Worm (Caenorhabditis elegans) whole organism, L1 larva: ENCODE measurements around the gene osta-3.

Experiments
- Y116A8C.19 ChIP-seq: sonication (generic microtip); optimal IDR thresholded peaks from 2 replicates; lab custom pipeline; 2016; ENCODE audit warnings: missing compliant biosample characterization, missing genetic modification characterization, borderline replicate concordance
- ces-1 ChIP-seq: fragments of 150-350 bp; optimal IDR thresholded peaks from 2 replicates; lab custom pipeline; 2014; ENCODE audit warnings: missing biosample characterization, missing genetic modification reagents, missing genetic modification characterization
- dpl-1 ChIP-seq, 3 experiments: fragments of 150-350 bp in 2 of 3; sonication (generic microtip) in 1 of 3; optimal IDR thresholded peaks; 2 replicates each; lab custom pipeline; 2014 to 2017; ENCODE audit warnings: missing biosample characterization in 3 of 3, missing genetic modification characterization in 3 of 3, missing genetic modification reagents in 3 of 3
- egl-27 ChIP-seq, 2 experiments: fragments of 150-350 bp in 1 of 2; sonication (generic microtip); optimal IDR thresholded peaks; 3 replicates each; lab custom pipeline; 2017 to 2018; ENCODE audit warnings: missing biosample characterization in 2 of 2, missing genetic modification characterization in 2 of 2, missing genetic modification reagents in 2 of 2
- irx-1 ChIP-seq: sonication (generic microtip); optimal IDR thresholded peaks from 2 replicates; lab custom pipeline; 2016; ENCODE audit warnings: missing genetic modification characterization, missing compliant biosample characterization
- lin-13 ChIP-seq: fragments of 150-350 bp; optimal IDR thresholded peaks from 2 replicates; lab custom pipeline; 2014; ENCODE audit warnings: missing biosample characterization, missing genetic modification reagents, missing genetic modification characterization
- nhr-77 ChIP-seq: fragments of 150-350 bp; optimal IDR thresholded peaks from 2 replicates; lab custom pipeline; 2014; ENCODE audit warnings: missing biosample characterization, missing genetic modification characterization
- pqm-1 ChIP-seq: sonication (generic microtip); optimal IDR thresholded peaks from 3 replicates; lab custom pipeline; 2017; ENCODE audit warnings: missing biosample characterization, missing genetic modification characterization
- unc-62 ChIP-seq: fragments of 150-350 bp; optimal IDR thresholded peaks from 2 replicates; lab custom pipeline; 2014; ENCODE audit warnings: missing biosample characterization, missing genetic modification reagents, missing genetic modification characterization
- vab-15 ChIP-seq: sonication (generic microtip); optimal IDR thresholded peaks from 2 replicates; lab custom pipeline; 2017; ENCODE audit warnings: missing genotype, mild to moderate bottlenecking, missing genetic modification characterization, missing compliant biosample characterization
- ztf-11 ChIP-seq, 2 experiments: sonication (generic microtip); optimal IDR thresholded peaks; 2 replicates each; lab custom pipeline; 2016 to 2017; ENCODE audit warnings: missing genetic modification characterization in 2 of 2, missing biosample characterization in 1 of 2, missing compliant biosample characterization in 1 of 2

ce11 chrII:14785906-14786305, 26.4 kb upstream of the osta-3 start, which contains the start of gene Y54E2A.9:
- TF ChIP-seq vab-15 (no peak), lin-13 (GFP tag; lab: Kevin White, UChicago) (no peak), egl-27 (tag; optimal IDR thresholded peaks at IDR 0.05; lab: Kevin White, UChicago) (no peak), unc-62 (GFP tag; lab: Kevin White, UChicago) (no peak), dpl-1 (GFP tag; optimal IDR thresholded peaks at IDR 0.05; lab: Kevin White, UChicago) (no peak), irx-1 (no peak), ces-1 (GFP tag; lab: Kevin White, UChicago) (no peak), ztf-11 (tag; optimal IDR thresholded peaks at IDR 0.05; lab: Kevin White, UChicago) (no peak), nhr-77 (tag; lab: Kevin White, UChicago) (no peak), pqm-1 (tag; lab: Kevin White, UChicago) (no peak), Y116A8C.19 (tag; lab: Kevin White, UChicago) (no peak)
